Worm (Caenorhabditis elegans) whole organism, late embryonic: ENCODE data around the gene acn-1.

Experiments
- C38D4.7 ChIP-seq: fragments of 200-800 bp; sonication (Bioruptor generic); optimal IDR thresholded peaks from 2 replicates; lab custom pipeline; 2018; ENCODE audit warnings: mild to moderate bottlenecking, missing genetic modification characterization, moderate library complexity, missing compliant biosample characterization
- F13H6.1 ChIP-seq: sonication (generic microtip); optimal IDR thresholded peaks from 2 replicates; lab custom pipeline; 2016; ENCODE audit warnings: missing genetic modification characterization, missing compliant biosample characterization
- K09A11.1 ChIP-seq: sonication (generic microtip); optimal IDR thresholded peaks from 2 replicates; lab custom pipeline; 2017; ENCODE audit warnings: antibody characterized with exemption, mild to moderate bottlenecking, missing genetic modification characterization, missing compliant biosample characterization; ENCODE audit not compliant: insufficient read depth
- ama-1 ChIP-seq: fragments of 150-350 bp; optimal IDR thresholded peaks from 2 replicates; lab custom pipeline; 2014
- ceh-2 ChIP-seq: sonication (generic microtip); optimal IDR thresholded peaks from 2 replicates; lab custom pipeline; 2016; ENCODE audit warnings: missing genotype, missing genetic modification characterization, missing compliant biosample characterization
- ceh-24 ChIP-seq: sonication (generic microtip); optimal IDR thresholded peaks from 2 replicates; lab custom pipeline; 2016; ENCODE audit warnings: mild to moderate bottlenecking, missing genetic modification characterization, missing compliant biosample characterization
- ceh-30 ChIP-seq: fragments of 150-350 bp; optimal IDR thresholded peaks from 2 replicates; lab custom pipeline; 2014; ENCODE audit warnings: missing biosample characterization, missing genetic modification characterization
- ceh-31 ChIP-seq: sonication (generic microtip); optimal IDR thresholded peaks from 2 replicates; lab custom pipeline; 2016; ENCODE audit warnings: missing genetic modification characterization, missing compliant biosample characterization
- ceh-34 ChIP-seq: sonication (generic microtip); optimal IDR thresholded peaks from 2 replicates; lab custom pipeline; 2016; ENCODE audit warnings: mild to moderate bottlenecking, missing genetic modification characterization, missing compliant biosample characterization
- ceh-45 ChIP-seq: fragments of 200-800 bp; sonication (Bioruptor generic); IDR thresholded peaks from 2 replicates; pipeline ENCODE4 v1.3.6; 2022; ENCODE audit warnings: missing genetic modification reagents, missing genetic modification characterization, missing compliant biosample characterization
- ceh-48 ChIP-seq: sonication (generic microtip); optimal IDR thresholded peaks from 2 replicates; lab custom pipeline; 2016; ENCODE audit warnings: missing genetic modification characterization, inconsistent platforms, missing compliant biosample characterization
- che-1 ChIP-seq: sonication (generic microtip); optimal IDR thresholded peaks from 2 replicates; lab custom pipeline; 2016; ENCODE audit warnings: mild to moderate bottlenecking, missing genetic modification characterization, missing compliant biosample characterization
- eyg-1 ChIP-seq: sonication (generic microtip); optimal IDR thresholded peaks from 2 replicates; lab custom pipeline; 2016; ENCODE audit warnings: missing genotype, missing genetic modification characterization, missing compliant biosample characterization
- fkh-6 ChIP-seq: sonication (generic microtip); optimal IDR thresholded peaks from 2 replicates; lab custom pipeline; 2016; ENCODE audit warnings: missing genetic modification characterization, missing compliant biosample characterization
- hlh-30 ChIP-seq: sonication (generic microtip); optimal IDR thresholded peaks from 2 replicates; lab custom pipeline; 2017; ENCODE audit warnings: antibody characterized with exemption, missing genetic modification characterization, missing compliant biosample characterization; ENCODE audit not compliant: insufficient read depth
- hlh-6 ChIP-seq: sonication (generic microtip); optimal IDR thresholded peaks from 2 replicates; lab custom pipeline; 2016; ENCODE audit warnings: missing genotype, missing genetic modification characterization, missing compliant biosample characterization
- lin-11 ChIP-seq: fragments of 200-800 bp; sonication (Bioruptor generic); optimal IDR thresholded peaks from 2 replicates; lab custom pipeline; 2018; ENCODE audit warnings: mild to moderate bottlenecking, missing genetic modification characterization, missing compliant biosample characterization
- madf-2 ChIP-seq: sonication (generic microtip); optimal IDR thresholded peaks from 2 replicates; lab custom pipeline; 2017; ENCODE audit warnings: missing genetic modification characterization, missing compliant biosample characterization
- nfya-1 ChIP-seq: sonication (generic microtip); optimal IDR thresholded peaks from 2 replicates; lab custom pipeline; 2017; ENCODE audit warnings: missing genetic modification characterization, mild to moderate bottlenecking, missing compliant biosample characterization, antibody characterized with exemption, moderate library complexity
- nhr-11 ChIP-seq: fragments of 150-350 bp; optimal IDR thresholded peaks from 2 replicates; lab custom pipeline; 2014; ENCODE audit warnings: missing biosample characterization, missing genetic modification characterization
- npax-4 ChIP-seq: sonication (generic microtip); optimal IDR thresholded peaks from 2 replicates; lab custom pipeline; 2016; ENCODE audit warnings: missing genetic modification characterization, missing compliant biosample characterization
- odd-2 ChIP-seq: sonication (generic microtip); optimal IDR thresholded peaks from 2 replicates; lab custom pipeline; 2017; ENCODE audit warnings: antibody characterized with exemption, mild to moderate bottlenecking, missing genetic modification characterization, missing compliant biosample characterization
- pag-3 ChIP-seq: sonication (generic microtip); optimal IDR thresholded peaks from 2 replicates; lab custom pipeline; 2016; ENCODE audit warnings: missing compliant biosample characterization, missing genetic modification characterization, borderline replicate concordance
- pqm-1 ChIP-seq: sonication (generic microtip); optimal IDR thresholded peaks from 2 replicates; lab custom pipeline; 2016; ENCODE audit warnings: missing genetic modification characterization, missing compliant biosample characterization
- pros-1 ChIP-seq: fragments of 150-350 bp; optimal IDR thresholded peaks from 2 replicates; lab custom pipeline; 2014; ENCODE audit warnings: missing biosample characterization, missing genetic modification reagents, missing genetic modification characterization
- rnt-1 ChIP-seq: sonication (generic microtip); optimal IDR thresholded peaks from 2 replicates; lab custom pipeline; 2016; ENCODE audit warnings: missing genetic modification characterization, missing compliant biosample characterization
- sdc-2 ChIP-seq: sonication (generic microtip); optimal IDR thresholded peaks from 2 replicates; lab custom pipeline; 2016; ENCODE audit warnings: missing genotype, missing genetic modification characterization, missing compliant biosample characterization
- tbx-7 ChIP-seq: sonication (generic microtip); optimal IDR thresholded peaks from 2 replicates; lab custom pipeline; 2016; ENCODE audit warnings: missing genotype, missing genetic modification characterization, missing compliant biosample characterization
- ttx-3 ChIP-seq: sonication (generic microtip); optimal IDR thresholded peaks from 2 replicates; lab custom pipeline; 2016; ENCODE audit warnings: missing genetic modification reagents, missing genetic modification characterization, missing compliant biosample characterization
- unc-3 ChIP-seq, 2 experiments: fragments of 200-800 bp in 1 of 2; sonication (Bioruptor generic) in 1 of 2; sonication (generic microtip) in 1 of 2; conservative IDR thresholded peaks in 1 of 2; optimal IDR thresholded peaks in 1 of 2; 2 replicates each; pipeline versions ENCODE4 v1.3.6 to Lab custom; 2016 to 2022; ENCODE audit warnings: missing compliant biosample characterization in 2 of 2, missing genetic modification characterization in 2 of 2, missing genetic modification reagents in 1 of 2
- unc-42 ChIP-seq: sonication (generic microtip); optimal IDR thresholded peaks from 2 replicates; lab custom pipeline; 2016; ENCODE audit warnings: missing genotype, missing genetic modification characterization, missing compliant biosample characterization
- unc-55 ChIP-seq: sonication (generic microtip); optimal IDR thresholded peaks from 2 replicates; lab custom pipeline; 2017; ENCODE audit warnings: missing biosample characterization, missing genetic modification reagents, missing genetic modification characterization
- unc-86 ChIP-seq: sonication (generic microtip); optimal IDR thresholded peaks from 2 replicates; lab custom pipeline; 2016; ENCODE audit warnings: missing genetic modification characterization, missing compliant biosample characterization
- ztf-16 ChIP-seq: sonication (generic microtip); optimal IDR thresholded peaks from 2 replicates; lab custom pipeline; 2017; ENCODE audit warnings: missing genetic modification characterization, missing compliant biosample characterization

The acn-1 gene

ce11 chrX:5119246-5119645 lies 22.4 kb upstream of the acn-1 start:
- peak; percentile 13 for TF ChIP-seq F13H6.1 (tag; lab: Kevin White, UChicago)
- TF ChIP-seq madf-2 (tag; lab: Kevin White, UChicago), result no peak
- peak; percentile 45 for TF ChIP-seq ceh-31
- TF ChIP-seq ama-1, result no peak
- TF ChIP-seq ceh-34 (tag; lab: Kevin White, UChicago), result peak; percentile 25
- TF ChIP-seq rnt-1 (tag; lab: Kevin White, UChicago), result peak; percentile 81
- peak; percentile 59 for TF ChIP-seq nfya-1 (tag; lab: Kevin White, UChicago)
- no peak for TF ChIP-seq ceh-48

- no peak for TF ChIP-seq npax-4 (tag; lab: Kevin White, UChicago)
- peak; percentile 99 for TF ChIP-seq unc-42
- no peak for TF ChIP-seq pros-1 (tag; lab: Kevin White, UChicago)
- no peak for TF ChIP-seq hlh-30 (tag; lab: Kevin White, UChicago)
- no peak for TF ChIP-seq ceh-48
- TF ChIP-seq fkh-6 (tag; lab: Kevin White, UChicago), result no peak
- TF ChIP-seq ceh-30 (tag; lab: Kevin White, UChicago), result no peak
- TF ChIP-seq pqm-1 (tag; lab: Kevin White, UChicago), result no peak
- TF ChIP-seq ceh-45 (GFP tag; lab: Robert Waterston, UW), result no peak
Measured at ce11 chrX:5117571-5117970, 20.7 kb upstream of the acn-1 start.

DNA sequence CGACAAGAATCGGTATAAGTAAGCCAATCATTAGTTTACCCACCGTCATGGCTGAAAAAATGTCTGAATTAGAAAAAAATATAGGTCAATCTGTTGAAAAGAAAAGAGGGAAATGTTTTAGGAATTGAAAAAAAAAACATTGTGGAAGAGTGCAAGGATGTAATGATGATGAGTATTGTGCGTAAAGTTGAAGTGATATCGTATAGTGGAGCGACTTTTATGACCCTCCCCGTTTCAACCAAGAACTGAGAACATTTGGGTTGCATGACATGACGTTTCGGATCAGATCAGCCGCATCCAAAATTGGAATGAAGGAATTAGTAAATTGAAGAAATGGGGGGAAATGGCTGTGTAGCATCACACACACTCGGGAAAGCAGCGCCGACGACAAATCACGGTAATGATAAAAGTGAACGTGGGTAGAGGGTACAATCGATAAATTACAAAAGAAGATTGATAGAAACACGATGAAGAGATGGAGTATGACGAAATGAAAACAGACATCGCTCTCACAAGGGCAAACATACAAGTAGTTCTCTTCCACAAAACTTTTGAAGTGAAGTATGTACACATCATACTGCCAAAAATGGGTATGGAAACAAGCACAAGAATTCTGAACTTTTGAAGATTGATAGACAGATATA lies 20.1 kb upstream of the acn-1 start, which contains the start of gene apl-1:
Gene apl-1, minus strand, starts transcription at position 51 of the 644 bp plus-strand sequence.
- no peak for TF ChIP-seq ceh-24 (tag; lab: Kevin White, UChicago)
- TF ChIP-seq che-1 (tag; lab: Kevin White, UChicago), result no peak
- TF ChIP-seq C38D4.7, result no peak

DNA sequence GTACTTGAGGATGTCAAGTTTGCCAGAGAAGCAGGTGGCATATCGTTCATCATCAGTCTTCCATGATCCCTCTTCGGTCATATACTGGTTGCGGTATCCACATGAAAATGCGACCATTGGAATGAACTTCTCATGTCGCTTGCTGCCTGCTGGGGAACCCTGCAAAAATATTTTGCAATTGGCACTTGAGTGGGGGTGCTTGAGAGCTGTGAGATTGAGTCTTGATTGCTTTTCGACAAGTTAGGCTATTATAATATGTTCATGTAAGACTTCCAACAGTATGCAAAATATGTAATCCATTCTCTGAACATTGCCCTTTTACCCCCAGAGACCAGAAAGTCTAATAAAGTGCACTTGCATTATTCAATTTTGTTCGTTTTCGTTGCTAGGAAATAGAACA lies 19.3 kb upstream of the acn-1 start:
- TF ChIP-seq ceh-30 (tag; lab: Kevin White, UChicago), result no peak
- TF ChIP-seq ceh-24 (tag; lab: Kevin White, UChicago), result no peak
- TF ChIP-seq odd-2 (tag; lab: Kevin White, UChicago), result no peak
- TF ChIP-seq pag-3 (tag; lab: Kevin White, UChicago), result no peak
- TF ChIP-seq K09A11.1 (tag; lab: Kevin White, UChicago), result no peak
- TF ChIP-seq eyg-1, result no peak
- no peak for TF ChIP-seq lin-11 (tag; lab: Kevin White, UChicago)
- no peak for TF ChIP-seq sdc-2 (tag; lab: Kevin White, UChicago)
- no peak for TF ChIP-seq unc-86
- TF ChIP-seq ttx-3 (tag; lab: Kevin White, UChicago), result no peak

DNA sequence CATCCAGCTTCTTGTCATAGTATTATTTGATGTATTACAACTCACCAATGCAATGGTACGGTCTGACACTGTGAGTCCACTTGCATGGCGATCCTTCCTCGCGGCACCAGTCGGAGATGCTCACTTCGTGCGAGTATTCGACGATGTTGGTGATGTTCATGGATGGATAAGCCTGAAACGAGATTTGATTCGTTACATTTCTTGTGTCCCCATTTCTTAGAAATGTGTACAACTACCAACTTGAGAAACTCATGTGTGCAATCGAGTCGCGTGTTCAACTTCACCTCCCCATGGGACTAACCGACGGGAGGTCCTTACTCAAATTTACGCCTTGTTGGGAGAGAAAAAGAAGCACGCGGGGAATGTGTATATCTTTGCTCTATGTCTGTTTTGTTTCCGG lies 18.6 kb upstream of the acn-1 start:
- no peak for TF ChIP-seq F13H6.1 (tag; lab: Kevin White, UChicago)
- TF ChIP-seq tbx-7 (tag; lab: Kevin White, UChicago), result no peak
- TF ChIP-seq hlh-6 (tag; lab: Kevin White, UChicago), result no peak
- TF ChIP-seq K09A11.1 (tag; lab: Kevin White, UChicago), result no peak
- no peak for TF ChIP-seq nhr-11
- no peak for TF ChIP-seq ceh-2
- no peak for TF ChIP-seq fkh-6 (tag; lab: Kevin White, UChicago)
- TF ChIP-seq ttx-3 (tag; lab: Kevin White, UChicago), result no peak
- TF ChIP-seq pag-3 (tag; lab: Kevin White, UChicago), result no peak
- no peak for TF ChIP-seq unc-3 (GFP tag; conservative IDR thresholded peaks at IDR 0.05; lab: Robert Waterston, UW)
- TF ChIP-seq unc-3 (tag; optimal IDR thresholded peaks at IDR 0.05; lab: Kevin White, UChicago), result no peak
- TF ChIP-seq pros-1 (tag; lab: Kevin White, UChicago), result no peak
- TF ChIP-seq unc-42, result no peak
- TF ChIP-seq unc-55 (GFP tag; lab: Kevin White, UChicago), result no peak
- no peak for TF ChIP-seq ceh-34 (tag; lab: Kevin White, UChicago)
- no peak for TF ChIP-seq ztf-16 (tag; lab: Kevin White, UChicago)
